Worm (Caenorhabditis elegans) whole organism, early embryonic: ENCODE data around the gene sra-10.
"Not testable (repeated sequence)": the region's sequence is repeated elsewhere in the genome, so short reads cannot be mapped to it uniquely, and the experiment has no call there.

Experiments
- B0310.2 ChIP-seq: sonication (generic microtip); optimal IDR thresholded peaks from 2 replicates; lab custom pipeline; 2016; ENCODE audit warnings: mild to moderate bottlenecking, missing genetic modification characterization, missing compliant biosample characterization
- F13C5.2 ChIP-seq: sonication (generic microtip); optimal IDR thresholded peaks from 2 replicates; lab custom pipeline; 2017; ENCODE audit warnings: mild to moderate bottlenecking, missing genetic modification characterization, inconsistent platforms, missing compliant biosample characterization
- aly-1 ChIP-seq: sonication (generic microtip); optimal IDR thresholded peaks from 2 replicates; lab custom pipeline; 2016; ENCODE audit warnings: missing genetic modification characterization, missing compliant biosample characterization
- ama-1 ChIP-seq: fragments of 150-350 bp; optimal IDR thresholded peaks from 2 replicates; lab custom pipeline; 2014
- ceh-13 ChIP-seq: fragments of 200-800 bp; sonication (Bioruptor generic); optimal IDR thresholded peaks from 2 replicates; lab custom pipeline; 2018; ENCODE audit warnings: mild to moderate bottlenecking, missing genetic modification characterization, missing compliant biosample characterization
- ceh-36 ChIP-seq: sonication (generic microtip); optimal IDR thresholded peaks from 2 replicates; lab custom pipeline; 2016; ENCODE audit warnings: missing genetic modification characterization, inconsistent platforms, missing compliant biosample characterization
- ets-7 ChIP-seq: sonication (generic microtip); optimal IDR thresholded peaks from 2 replicates; lab custom pipeline; 2016; ENCODE audit warnings: missing genotype, missing genetic modification characterization, missing compliant biosample characterization
- flt-1 ChIP-seq: fragments of 200-800 bp; sonication (Bioruptor generic); IDR thresholded peaks from 2 replicates; pipeline ENCODE4 v1.3.6; 2022; ENCODE audit warnings: missing genetic modification characterization, missing compliant biosample characterization
- hmbx-1 ChIP-seq: sonication (generic microtip); optimal IDR thresholded peaks from 2 replicates; lab custom pipeline; 2016; ENCODE audit warnings: mild to moderate bottlenecking, missing genetic modification characterization, missing compliant biosample characterization
- hmg-4 ChIP-seq: fragments of 200-800 bp; sonication (Bioruptor generic); optimal IDR thresholded peaks from 2 replicates; lab custom pipeline; 2018; ENCODE audit warnings: mild to moderate bottlenecking, missing genetic modification characterization, missing compliant biosample characterization
- hnd-1 ChIP-seq: sonication (generic microtip); optimal IDR thresholded peaks from 2 replicates; lab custom pipeline; 2016; ENCODE audit warnings: missing genetic modification characterization, missing compliant biosample characterization
- pes-1 ChIP-seq: fragments of 200-800 bp; sonication (Bioruptor generic); IDR thresholded peaks from 2 replicates; pipeline ENCODE4 v1.3.6; 2022; ENCODE audit warnings: missing genetic modification reagents, missing genetic modification characterization, missing compliant biosample characterization
- scrt-1 ChIP-seq: fragments of 200-800 bp; sonication (Bioruptor generic); IDR thresholded peaks from 2 replicates; pipeline ENCODE4 v1.3.6; 2022; ENCODE audit warnings: missing genetic modification characterization, missing compliant biosample characterization
- sea-1 ChIP-seq: fragments of 200-800 bp; sonication (Bioruptor generic); conservative IDR thresholded peaks from 2 replicates; pipeline ENCODE4 v1.3.6; 2022; ENCODE audit warnings: missing genetic modification characterization, missing compliant biosample characterization
- tbx-11 ChIP-seq: fragments of 200-800 bp; sonication (Bioruptor generic); IDR thresholded peaks from 2 replicates; pipeline ENCODE4 v1.3.6; 2022; ENCODE audit warnings: missing genetic modification characterization, missing compliant biosample characterization
- tbx-37 ChIP-seq: fragments of 200-800 bp; sonication (Bioruptor generic); conservative IDR thresholded peaks from 2 replicates; pipeline ENCODE4 v1.3.6; 2022; ENCODE audit warnings: missing genetic modification reagents, missing genetic modification characterization, missing compliant biosample characterization
- tra-4 ChIP-seq: sonication (generic microtip); optimal IDR thresholded peaks from 2 replicates; lab custom pipeline; 2017; ENCODE audit warnings: missing genetic modification characterization, missing compliant biosample characterization

The sra-10 gene

DNA sequence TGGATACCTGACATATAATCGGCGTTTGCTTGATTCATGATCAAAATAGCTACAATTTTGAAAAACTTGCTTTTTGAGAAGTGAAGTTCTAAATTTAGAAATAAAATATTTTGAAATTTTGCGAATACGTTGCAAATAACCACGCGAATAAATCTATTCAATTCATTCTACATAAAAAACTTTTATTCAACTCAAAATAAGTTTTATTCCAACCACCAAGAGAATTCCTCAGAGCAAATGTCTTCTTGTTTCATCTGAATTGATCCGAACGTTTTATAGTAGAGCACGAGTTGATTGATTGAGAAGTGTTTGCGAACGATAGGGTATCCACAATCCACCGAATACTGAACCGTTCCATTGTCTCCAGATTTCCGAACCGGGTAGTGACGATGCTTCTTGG, 20.8 kb upstream of the sra-10 start, which contains the start of gene F44F4.9:
F44F4.9 (minus strand) TSS at position 101 of the 400 bp plus-strand sequence.
- TF ChIP-seq scrt-1 (no peak), tbx-11 (GFP tag; lab: Robert Waterston, UW) (no peak), sea-1 (no peak), pes-1 (GFP tag; lab: Robert Waterston, UW) (no peak), ama-1 (lab: Kevin White, UChicago) (no peak), flt-1 (GFP tag; lab: Robert Waterston, UW) (no peak), B0310.2 (tag; lab: Kevin White, UChicago) (no peak), ets-7 (no peak), hmg-4 (GFP tag; lab: Kevin White, UChicago) (no peak), hnd-1 (tag; lab: Kevin White, UChicago) (no peak), tbx-37 (GFP tag; lab: Robert Waterston, UW) (no peak), F13C5.2 (no peak), aly-1 (tag; lab: Kevin White, UChicago) (no peak), ceh-36 (tag; lab: Kevin White, UChicago) (no peak), ceh-13 (GFP tag; lab: Kevin White, UChicago) (no peak), hmbx-1 (tag; lab: Kevin White, UChicago) (no peak)

ce11 chrII:10914366-10914765, 19.5 kb upstream of the sra-10 start, which contains the start of gene F44F4.15:
TSS of gene F44F4.15 (plus strand) at chrII:10914666.
- no peak for TF ChIP-seq B0310.2 (tag; lab: Kevin White, UChicago)

ce11 chrII:10912995-10913394, 18.1 kb upstream of the sra-10 start:
- TF ChIP-seq B0310.2 (tag; lab: Kevin White, UChicago) = no peak
- TF ChIP-seq ceh-36 (tag; lab: Kevin White, UChicago) = no peak
- no peak for TF ChIP-seq scrt-1
- TF ChIP-seq ets-7 = no peak
- no peak for TF ChIP-seq tbx-11 (GFP tag; lab: Robert Waterston, UW)
- no peak for TF ChIP-seq hmg-4 (GFP tag; lab: Kevin White, UChicago)
- TF ChIP-seq hmbx-1 (tag; lab: Kevin White, UChicago) = no peak
- TF ChIP-seq hnd-1 (tag; lab: Kevin White, UChicago) = no peak

ce11 chrII:10910219-10910618, 15.3 kb upstream of the sra-10 start, which contains the start of gene sra-11:
TSS of gene sra-11 (minus strand) at chrII:10910319.
- TF ChIP-seq F13C5.2 = no peak
- no peak for TF ChIP-seq tbx-11 (GFP tag; lab: Robert Waterston, UW)
- no peak for TF ChIP-seq ets-7
- TF ChIP-seq pes-1 (GFP tag; lab: Robert Waterston, UW) = no peak

- not testable (repeated sequence) for TF ChIP-seq ceh-13 (GFP tag; lab: Kevin White, UChicago); hmg-4 (GFP tag; lab: Kevin White, UChicago); ama-1 (lab: Kevin White, UChicago)
Observed at ce11 chrII:10904379-10904778, 9.5 kb upstream of the sra-10 start, which contains the start of gene sra-12. TSS of gene sra-12 (minus strand) at chrII:10904479.

- no peak for TF ChIP-seq hnd-1 (tag; lab: Kevin White, UChicago)
- no peak for TF ChIP-seq F13C5.2
- TF ChIP-seq ceh-36 (tag; lab: Kevin White, UChicago) = no peak
- TF ChIP-seq sea-1 = no peak
- no peak for TF ChIP-seq tra-4
- TF ChIP-seq tbx-11 (GFP tag; lab: Robert Waterston, UW) = no peak
- no peak for TF ChIP-seq flt-1 (GFP tag; lab: Robert Waterston, UW)
- no peak for TF ChIP-seq pes-1 (GFP tag; lab: Robert Waterston, UW)
- no peak for TF ChIP-seq ama-1 (lab: Kevin White, UChicago)
- TF ChIP-seq ets-7 = no peak
- no peak for TF ChIP-seq aly-1 (tag; lab: Kevin White, UChicago)
- TF ChIP-seq scrt-1 = no peak
- no peak for TF ChIP-seq tbx-37 (GFP tag; lab: Robert Waterston, UW)
- no peak for TF ChIP-seq hmg-4 (GFP tag; lab: Kevin White, UChicago)
- no peak for TF ChIP-seq hmbx-1 (tag; lab: Kevin White, UChicago)
- TF ChIP-seq B0310.2 (tag; lab: Kevin White, UChicago) = no peak
- TF ChIP-seq ceh-13 (GFP tag; lab: Kevin White, UChicago) = no peak
Observed at ce11 chrII:10902104-10902503, 7.2 kb upstream of the sra-10 start, which contains the start of gene gly-1. TSS of gene gly-1 (minus strand) at chrII:10902204.

DNA sequence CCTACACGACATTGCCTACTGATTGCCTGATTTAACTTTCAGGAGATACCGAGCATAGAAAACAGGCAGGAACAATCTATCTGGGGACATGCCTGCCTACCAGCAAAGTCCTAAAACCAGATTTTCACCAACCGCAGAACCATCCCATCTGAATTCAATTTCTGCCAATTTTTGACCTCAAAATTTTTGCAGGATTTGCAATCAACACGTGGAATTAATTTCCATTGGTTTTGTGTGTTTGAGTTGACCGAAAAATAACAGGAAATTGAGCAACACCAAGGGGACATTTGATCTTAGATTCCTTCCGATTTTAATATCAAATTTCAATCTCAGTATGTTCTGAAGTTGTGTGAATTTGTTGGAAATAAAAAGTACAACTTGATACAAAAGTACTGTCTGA, 4.1 kb upstream of the sra-10 start:
- TF ChIP-seq ceh-13 (GFP tag; lab: Kevin White, UChicago) (no peak), hnd-1 (tag; lab: Kevin White, UChicago) (no peak), tbx-37 (GFP tag; lab: Robert Waterston, UW) (no peak), flt-1 (GFP tag; lab: Robert Waterston, UW) (no peak), hmbx-1 (tag; lab: Kevin White, UChicago) (no peak)

- no peak for TF ChIP-seq hmg-4 (GFP tag; lab: Kevin White, UChicago)
- no peak for TF ChIP-seq ceh-36 (tag; lab: Kevin White, UChicago)
- no peak for TF ChIP-seq scrt-1
- no peak for TF ChIP-seq aly-1 (tag; lab: Kevin White, UChicago)
- no peak for TF ChIP-seq tbx-11 (GFP tag; lab: Robert Waterston, UW)
- TF ChIP-seq tbx-37 (GFP tag; lab: Robert Waterston, UW) = no peak
- no peak for TF ChIP-seq B0310.2 (tag; lab: Kevin White, UChicago)
- TF ChIP-seq hmbx-1 (tag; lab: Kevin White, UChicago) = no peak
- no peak for TF ChIP-seq sea-1
- no peak for TF ChIP-seq hnd-1 (tag; lab: Kevin White, UChicago)
- TF ChIP-seq tra-4 = no peak
- no peak for TF ChIP-seq F13C5.2
- TF ChIP-seq pes-1 (GFP tag; lab: Robert Waterston, UW) = no peak
- no peak for TF ChIP-seq flt-1 (GFP tag; lab: Robert Waterston, UW)
- TF ChIP-seq ama-1 (lab: Kevin White, UChicago) = no peak
- TF ChIP-seq ets-7 = no peak
- no peak for TF ChIP-seq ceh-13 (GFP tag; lab: Kevin White, UChicago)
Observed at ce11 chrII:10895959-10896358, 1.1 kb upstream of the sra-10 start.
